Fruit fly (Drosophila melanogaster) ovary, adult (tissue): ENCODE measurements around the gene CG7551.

Experiments used
- CG17801 ChIP-seq: fragments of 200-800 bp; optimal IDR thresholded peaks from 2 replicates; lab custom pipeline; 2019; ENCODE audit warnings: missing biosample characterization, mild to moderate bottlenecking, missing genetic modification characterization, moderate library complexity; ENCODE audit not compliant: partially characterized antibody

Gene CG7551

DNA sequence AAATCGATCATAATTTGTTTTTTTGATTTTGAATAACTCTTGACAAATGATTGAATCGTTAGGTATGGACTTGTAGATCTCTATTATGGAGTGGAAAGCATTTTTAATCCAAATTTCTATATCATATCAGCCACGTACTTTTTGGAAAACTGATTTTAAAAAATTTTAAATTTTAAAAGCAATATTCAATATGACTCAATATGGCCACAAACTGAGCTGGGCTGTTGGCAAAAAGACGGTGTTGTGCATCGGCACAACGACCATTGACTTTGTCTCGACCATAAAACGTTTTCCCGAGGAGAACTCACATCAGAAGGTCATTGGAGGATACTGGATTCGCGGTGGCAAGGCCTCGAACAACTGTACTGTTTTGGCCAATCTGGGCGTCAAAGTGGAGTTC lies at the start of gene CG7551, which contains the start of gene CG12289:
TSS of gene CG7551 (plus strand) at position 121 of the 400 bp plus-strand sequence.
TSS of gene CG12289 (minus strand) at position 101 of the 400 bp plus-strand sequence.
- TF ChIP-seq CG17801 (GFP tag; lab: Kevin White, UChicago), result no peak

DNA sequence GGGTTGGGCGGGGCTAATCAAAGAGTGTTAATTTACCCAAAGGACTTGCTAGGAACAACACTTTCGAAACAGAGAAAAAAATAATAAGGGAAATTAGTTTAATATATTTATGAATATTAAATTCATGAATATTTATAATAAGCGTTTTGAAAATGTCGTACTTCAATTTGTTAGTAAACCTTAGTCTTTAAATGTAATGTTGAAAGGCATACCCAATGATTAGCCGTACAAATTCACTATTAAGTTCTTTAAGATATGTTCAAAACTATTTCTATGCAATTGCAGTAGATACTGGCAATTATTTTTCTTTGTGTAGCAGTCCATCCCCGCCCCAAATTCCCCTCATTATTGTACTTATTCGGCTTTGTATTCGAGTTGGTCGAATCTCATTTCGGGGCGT lies 47.8 kb upstream of the CG7551 start:
- TF ChIP-seq CG17801 (GFP tag; lab: Kevin White, UChicago), result no peak

DNA sequence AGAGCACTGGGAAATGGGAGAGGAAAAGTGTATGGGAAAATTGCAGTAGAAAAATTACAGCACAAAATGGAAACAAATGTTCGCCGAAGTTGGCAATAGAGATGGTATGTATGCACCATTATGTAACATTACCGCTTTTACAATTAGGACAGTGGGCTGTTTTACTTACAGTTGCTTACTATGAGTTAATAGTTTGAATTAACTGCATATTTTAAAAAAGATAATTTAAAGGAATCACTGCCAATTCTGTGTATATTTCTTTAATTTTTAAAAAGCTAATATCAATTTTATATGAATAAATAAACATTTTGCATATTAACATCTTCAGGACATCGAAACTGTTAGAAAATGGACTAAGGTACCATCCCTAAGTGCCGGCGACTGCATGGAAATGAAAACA lies 44.6 kb upstream of the CG7551 start:
- no peak for TF ChIP-seq CG17801 (GFP tag; lab: Kevin White, UChicago)

DNA sequence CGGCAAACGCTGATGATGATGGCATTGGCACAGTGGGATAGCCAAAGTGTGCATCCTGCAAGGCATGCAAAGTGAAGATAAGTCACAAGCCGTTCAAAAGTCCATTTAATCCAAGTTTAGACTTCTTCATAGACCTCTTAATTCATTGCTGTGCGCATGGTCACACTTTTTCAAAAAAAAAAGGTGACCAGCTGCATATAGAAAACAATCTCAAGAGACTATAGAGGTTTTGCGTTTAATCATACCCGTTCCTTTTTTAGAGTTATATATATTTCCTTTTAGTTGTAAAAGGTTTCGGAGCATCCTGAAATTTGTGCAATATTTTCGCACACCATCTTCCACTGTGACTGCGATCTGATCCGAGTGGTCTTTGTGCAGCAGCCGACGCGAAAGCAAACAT lies 43.8 kb upstream of the CG7551 start:
- no peak for TF ChIP-seq CG17801 (GFP tag; lab: Kevin White, UChicago)

DNA sequence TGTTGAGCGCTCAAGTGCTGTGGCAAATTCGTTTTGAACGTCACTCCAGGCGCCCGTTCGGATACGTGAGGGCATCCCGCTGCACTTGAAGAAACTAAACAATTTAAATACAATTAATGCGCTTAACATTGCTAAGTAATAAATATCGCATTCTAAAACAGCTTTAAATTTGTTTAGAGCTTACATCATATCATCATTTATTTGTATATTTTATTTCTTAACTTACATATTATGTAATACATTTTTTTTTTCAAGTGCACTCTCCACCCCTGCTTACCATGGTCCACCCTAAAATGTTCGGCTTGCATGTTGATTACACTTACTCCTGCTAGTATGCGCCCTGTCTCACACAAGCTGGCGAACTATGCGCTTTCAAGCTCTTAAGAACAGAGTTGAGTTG lies 42.9 kb upstream of the CG7551 start:
- TF ChIP-seq CG17801 (GFP tag; lab: Kevin White, UChicago), result no peak

DNA sequence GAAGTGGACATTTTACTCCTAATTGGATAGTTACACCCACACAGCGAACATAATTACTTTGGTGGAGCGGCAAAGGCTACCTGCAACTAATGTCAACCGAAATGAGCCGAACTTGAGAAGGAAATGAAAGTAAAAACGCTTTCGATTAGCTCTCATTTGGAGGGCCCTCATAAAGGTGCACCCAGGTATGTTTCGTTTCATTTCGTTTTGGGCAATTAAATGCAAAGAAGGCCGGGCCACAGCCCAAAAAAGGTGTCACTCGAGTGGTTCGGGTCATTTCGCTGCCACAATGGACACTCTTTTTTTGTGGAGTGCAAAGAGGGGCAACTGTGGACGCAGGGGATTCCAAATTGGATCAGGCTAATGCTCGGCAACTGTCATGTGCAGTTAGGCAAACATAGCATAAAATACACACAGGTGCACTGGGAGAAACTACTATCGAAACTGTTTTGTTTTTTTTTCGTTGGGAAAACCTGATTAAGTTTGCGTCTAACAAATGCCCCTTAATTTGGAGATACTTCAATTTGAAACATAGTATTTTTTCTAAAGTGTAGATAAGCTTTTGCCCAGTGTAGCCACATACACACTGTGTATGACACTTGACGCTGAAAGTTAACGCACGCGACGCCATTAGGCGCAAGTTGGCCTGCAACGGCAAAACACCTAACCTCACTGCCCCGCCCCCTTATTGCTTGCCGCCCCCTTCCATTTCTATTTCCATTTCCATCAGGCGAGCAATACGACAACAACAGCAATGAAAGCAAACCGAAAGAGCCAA lies 41.6 kb upstream of the CG7551 start:
- TF ChIP-seq CG17801 (GFP tag; lab: Kevin White, UChicago), result no peak

DNA sequence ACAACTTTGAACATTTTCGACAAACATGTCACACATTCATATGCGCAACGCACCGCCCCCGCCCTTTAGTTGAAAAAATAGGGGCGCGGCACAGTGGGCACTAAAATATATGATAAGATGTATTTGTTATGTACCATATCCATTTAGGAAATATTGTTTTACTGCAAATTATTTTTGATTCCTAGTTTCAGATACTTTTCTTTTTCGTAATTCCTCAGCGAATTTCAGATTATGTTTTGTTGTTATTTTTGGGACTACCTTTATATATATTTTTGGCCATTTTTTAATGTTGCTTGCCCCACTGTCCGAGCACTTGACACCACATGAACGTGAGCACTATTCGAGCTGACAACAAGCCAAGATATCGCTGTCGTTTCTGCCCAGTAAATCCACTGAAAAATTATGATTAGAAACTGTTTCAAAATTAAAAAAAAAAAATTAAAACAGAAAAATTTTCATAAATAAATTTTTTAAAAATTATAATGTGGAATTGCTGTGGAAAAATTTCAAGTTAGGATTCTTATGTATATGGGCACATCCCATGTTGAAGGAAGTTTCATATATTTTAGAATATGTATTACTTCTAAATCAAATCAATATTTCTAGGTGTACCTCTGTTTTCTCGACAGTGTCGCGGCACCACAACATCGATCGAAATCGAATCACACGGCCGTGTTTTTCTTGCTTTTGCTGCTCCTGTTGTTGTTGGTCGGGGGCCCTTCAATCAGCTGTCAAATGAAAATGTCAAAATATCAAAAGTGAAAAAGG lies 40.8 kb upstream of the CG7551 start:
- TF ChIP-seq CG17801 (GFP tag; lab: Kevin White, UChicago), result no peak

DNA sequence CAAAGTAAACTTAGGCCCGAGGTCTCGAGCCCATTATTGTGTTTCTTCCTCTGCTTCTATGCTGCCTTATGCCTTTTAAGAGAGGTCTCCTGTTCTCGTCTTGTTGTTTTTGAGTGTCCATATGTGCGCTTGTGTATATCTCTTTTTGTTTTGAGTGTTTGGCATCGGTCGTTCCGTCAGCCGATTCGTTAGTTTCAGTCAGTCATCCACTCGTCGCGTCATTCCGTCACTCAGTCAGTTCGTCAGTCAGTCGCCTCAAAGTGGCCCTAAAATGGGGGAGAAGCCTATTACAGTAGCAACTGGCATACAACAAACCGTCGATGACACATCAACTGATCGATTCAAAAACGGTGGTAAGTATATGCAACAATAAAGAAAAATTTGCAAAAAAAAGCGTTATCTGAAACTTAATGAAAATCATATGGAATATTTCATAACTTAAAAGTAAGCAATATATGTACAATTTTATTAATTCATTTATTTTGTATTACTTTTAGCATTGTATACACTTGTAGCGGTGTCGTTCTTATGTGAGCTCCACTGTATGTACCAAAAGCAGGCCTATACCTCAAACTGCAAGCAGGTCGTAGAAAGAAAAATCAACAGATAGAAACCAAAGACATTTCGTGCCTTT lies 40.1 kb upstream of the CG7551 start:
- TF ChIP-seq CG17801 (GFP tag; lab: Kevin White, UChicago), result no peak

DNA sequence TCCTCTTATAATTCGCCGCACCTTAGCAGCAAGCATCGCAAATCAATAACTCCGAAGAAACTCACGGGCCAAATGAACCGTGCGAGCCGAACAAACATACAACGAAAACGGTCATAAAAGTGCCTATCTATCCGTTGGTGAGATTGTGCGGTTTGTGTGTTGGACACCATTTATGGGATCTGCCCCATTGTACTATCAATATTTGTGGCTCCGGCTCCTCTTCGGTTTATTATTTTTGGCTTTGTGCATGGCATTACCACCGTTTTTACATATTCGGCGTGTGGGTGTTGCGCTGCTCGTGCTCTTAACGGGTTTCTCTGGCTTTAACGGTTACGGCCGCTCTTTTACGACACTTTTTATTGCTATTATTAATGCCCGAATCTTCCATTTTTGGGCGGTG lies 38.9 kb upstream of the CG7551 start:
- no peak for TF ChIP-seq CG17801 (GFP tag; lab: Kevin White, UChicago)

DNA sequence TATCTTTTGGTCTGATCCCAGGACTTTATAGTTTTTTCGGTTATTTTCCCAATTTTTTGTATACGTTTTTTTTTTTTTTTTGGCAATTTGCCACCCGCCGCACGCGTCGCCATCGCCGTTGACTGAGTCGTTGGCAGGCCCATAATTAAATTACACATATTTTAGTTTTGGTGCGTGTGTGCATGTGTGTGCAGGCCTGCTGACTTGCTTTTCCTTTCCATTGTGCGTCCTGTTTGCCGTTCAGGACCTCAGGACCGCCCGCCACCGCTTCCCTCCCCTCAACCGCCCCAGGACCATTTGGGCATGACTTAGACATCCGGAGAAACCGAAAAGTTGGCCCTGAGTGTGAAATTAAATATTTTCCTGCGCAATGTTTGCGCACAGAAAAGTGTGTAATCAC lies 37.3 kb upstream of the CG7551 start:
- TF ChIP-seq CG17801 (GFP tag; lab: Kevin White, UChicago), result no peak

DNA sequence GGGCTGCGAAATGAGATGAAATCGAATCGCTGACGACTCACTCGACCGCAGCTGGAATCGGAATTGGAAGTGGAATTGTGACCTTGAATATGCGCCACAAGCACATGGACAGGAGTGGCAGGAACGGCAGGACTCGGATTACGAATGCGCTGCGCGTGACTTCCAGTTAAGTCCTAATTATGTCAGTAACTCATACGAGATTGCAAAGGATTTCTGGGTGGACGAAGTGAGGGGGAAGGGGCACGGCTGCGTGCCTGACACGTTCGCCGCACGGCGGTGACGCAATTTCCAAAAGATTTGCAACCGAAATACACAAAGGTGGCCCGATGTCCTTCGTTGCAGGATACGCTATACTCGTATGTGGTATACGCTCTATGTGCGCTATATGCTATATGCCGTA lies 36.4 kb upstream of the CG7551 start:
- TF ChIP-seq CG17801 (GFP tag; lab: Kevin White, UChicago), result no peak

DNA sequence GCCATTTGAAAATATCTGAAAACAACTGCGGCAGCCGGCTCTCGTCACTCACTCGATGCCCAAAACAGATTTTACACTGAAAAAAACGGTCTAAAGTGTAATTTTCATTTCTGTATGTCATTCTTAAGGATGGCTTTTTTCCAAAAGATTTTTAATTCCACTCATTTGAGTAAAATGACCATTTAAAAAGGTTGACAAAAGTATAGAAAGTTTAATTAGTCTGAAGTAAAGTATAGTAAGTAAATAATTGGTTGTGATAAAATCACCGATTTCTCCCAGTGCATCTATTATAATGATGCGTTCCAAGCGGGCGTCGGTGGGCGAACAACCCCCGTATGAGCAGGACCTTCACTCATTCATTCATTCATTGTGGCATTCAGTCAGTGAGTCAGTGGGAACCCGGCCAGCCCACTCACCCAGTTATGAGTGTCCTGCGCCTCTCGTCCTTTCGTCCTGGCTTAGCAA lies 35.9 kb upstream of the CG7551 start:
- TF ChIP-seq CG17801 (GFP tag; lab: Kevin White, UChicago), result no peak

DNA sequence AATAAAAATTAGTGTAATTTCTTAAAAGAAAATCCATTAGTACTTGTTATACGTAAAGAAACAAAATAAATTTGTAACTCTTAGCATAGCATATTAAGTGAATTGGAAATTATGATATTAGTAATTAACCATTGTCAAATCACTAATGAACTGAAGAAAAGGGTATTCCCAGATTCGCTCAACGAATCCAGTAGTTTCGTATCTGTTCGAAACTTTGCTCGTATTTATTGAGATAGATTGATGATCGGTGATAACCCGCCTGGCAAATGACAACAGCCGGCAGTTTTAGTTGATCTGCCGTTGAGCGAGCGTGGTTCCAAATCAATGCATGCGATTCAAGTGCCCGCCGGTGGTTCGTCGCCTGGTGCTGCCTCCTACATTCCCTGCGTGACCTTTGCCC lies 33.4 kb upstream of the CG7551 start, which contains the start of gene CG7560:
TSS of gene CG7560 (plus strand) at position 301 of the 400 bp plus-strand sequence.
- TF ChIP-seq CG17801 (GFP tag; lab: Kevin White, UChicago), result no peak

DNA sequence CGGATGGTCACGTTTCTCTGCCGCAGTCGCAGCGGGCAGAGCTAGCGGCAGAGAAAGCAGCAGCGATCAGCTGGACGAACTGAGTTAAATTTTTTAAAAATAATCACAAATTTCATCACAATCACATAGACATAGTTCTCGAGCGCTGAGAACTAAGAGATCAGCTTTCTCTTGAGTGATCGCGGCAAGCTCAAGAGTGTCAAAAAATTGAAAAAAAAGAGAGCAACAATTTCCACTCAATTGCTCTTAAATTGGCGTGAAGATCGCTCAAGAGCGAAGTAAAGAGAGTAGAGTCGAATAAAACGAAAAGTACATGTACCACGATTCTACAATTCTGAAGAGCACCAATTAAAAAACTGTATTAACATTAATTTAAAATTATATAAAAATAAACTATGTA lies 29.9 kb upstream of the CG7551 start:
- TF ChIP-seq CG17801 (GFP tag; lab: Kevin White, UChicago), result no peak

DNA sequence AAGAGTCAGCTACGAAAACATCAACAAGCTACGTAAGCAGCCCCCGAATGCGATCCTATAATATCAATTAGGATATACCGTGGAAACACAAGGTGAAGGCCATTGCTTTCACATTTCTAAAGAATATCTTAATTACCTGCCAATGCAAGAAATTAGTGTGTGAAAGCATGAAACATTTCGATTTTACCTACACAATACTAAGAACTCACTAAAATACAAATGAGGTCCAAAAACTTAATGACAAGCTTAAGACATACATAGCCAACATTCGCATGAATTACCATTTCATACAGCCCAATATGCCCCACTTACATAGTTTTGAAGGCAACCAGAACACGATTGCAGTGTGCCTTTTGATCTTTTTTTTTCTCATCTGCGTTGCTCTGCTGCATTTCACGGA lies 28.6 kb upstream of the CG7551 start:
- no peak for TF ChIP-seq CG17801 (GFP tag; lab: Kevin White, UChicago)
